Worm (Caenorhabditis elegans) whole organism, late embryonic: ENCODE measurements around the gene C47G2.3.

Source experiments
- C08G9.2 ChIP-seq: sonication (generic microtip); optimal IDR thresholded peaks from 2 replicates; lab custom pipeline; 2016; ENCODE audit warnings: mild to moderate bottlenecking, missing genetic modification characterization, moderate library complexity, missing compliant biosample characterization
- C38D4.7 ChIP-seq: fragments of 200-800 bp; sonication (Bioruptor generic); optimal IDR thresholded peaks from 2 replicates; lab custom pipeline; 2018; ENCODE audit warnings: mild to moderate bottlenecking, missing genetic modification characterization, moderate library complexity, missing compliant biosample characterization
- F13H6.1 ChIP-seq: sonication (generic microtip); optimal IDR thresholded peaks from 2 replicates; lab custom pipeline; 2016; ENCODE audit warnings: missing genetic modification characterization, missing compliant biosample characterization
- K09A11.1 ChIP-seq: sonication (generic microtip); optimal IDR thresholded peaks from 2 replicates; lab custom pipeline; 2017; ENCODE audit warnings: antibody characterized with exemption, mild to moderate bottlenecking, missing genetic modification characterization, missing compliant biosample characterization; ENCODE audit not compliant: insufficient read depth
- T23F11.4 ChIP-seq: fragments of 200-800 bp; sonication (Bioruptor generic); optimal IDR thresholded peaks from 2 replicates; lab custom pipeline; 2018; ENCODE audit warnings: mild to moderate bottlenecking, missing genetic modification characterization, missing compliant biosample characterization
- ama-1 ChIP-seq: fragments of 150-350 bp; optimal IDR thresholded peaks from 2 replicates; lab custom pipeline; 2014
- ceh-22 ChIP-seq: sonication (generic microtip); optimal IDR thresholded peaks from 2 replicates; lab custom pipeline; 2017; ENCODE audit warnings: missing biosample characterization, missing genetic modification characterization
- ceh-24 ChIP-seq: sonication (generic microtip); optimal IDR thresholded peaks from 2 replicates; lab custom pipeline; 2016; ENCODE audit warnings: mild to moderate bottlenecking, missing genetic modification characterization, missing compliant biosample characterization
- ceh-9 ChIP-seq: sonication (generic microtip); optimal IDR thresholded peaks from 2 replicates; lab custom pipeline; 2016; ENCODE audit warnings: mild to moderate bottlenecking, missing genetic modification characterization, inconsistent platforms, missing compliant biosample characterization
- elt-2 ChIP-seq: sonication (generic microtip); optimal IDR thresholded peaks from 2 replicates; lab custom pipeline; 2016; ENCODE audit warnings: missing genetic modification reagents, missing genetic modification characterization, missing compliant biosample characterization
- ets-4 ChIP-seq: sonication (generic microtip); optimal IDR thresholded peaks from 2 replicates; lab custom pipeline; 2016; ENCODE audit warnings: missing genetic modification characterization, missing compliant biosample characterization
- eyg-1 ChIP-seq: sonication (generic microtip); optimal IDR thresholded peaks from 2 replicates; lab custom pipeline; 2016; ENCODE audit warnings: missing genotype, missing genetic modification characterization, missing compliant biosample characterization
- fax-1 ChIP-seq: sonication (generic microtip); optimal IDR thresholded peaks from 2 replicates; lab custom pipeline; 2016; ENCODE audit warnings: missing genotype, missing genetic modification characterization, missing compliant biosample characterization
- fkh-10 ChIP-seq: fragments of 150-350 bp; optimal IDR thresholded peaks from 2 replicates; lab custom pipeline; 2014; ENCODE audit warnings: missing biosample characterization, missing genetic modification reagents, missing genetic modification characterization
- fkh-6 ChIP-seq: sonication (generic microtip); optimal IDR thresholded peaks from 2 replicates; lab custom pipeline; 2016; ENCODE audit warnings: missing genetic modification characterization, missing compliant biosample characterization
- hlh-13 ChIP-seq: fragments of 200-800 bp; sonication (Bioruptor generic); optimal IDR thresholded peaks from 2 replicates; lab custom pipeline; 2018; ENCODE audit warnings: mild to moderate bottlenecking, missing genetic modification characterization, missing compliant biosample characterization
- hlh-15 ChIP-seq: sonication (generic microtip); optimal IDR thresholded peaks from 2 replicates; lab custom pipeline; 2016; ENCODE audit warnings: missing genetic modification characterization, missing compliant biosample characterization
- hlh-6 ChIP-seq: sonication (generic microtip); optimal IDR thresholded peaks from 2 replicates; lab custom pipeline; 2016; ENCODE audit warnings: missing genotype, missing genetic modification characterization, missing compliant biosample characterization
- hlh-8 ChIP-seq: sonication (generic microtip); optimal IDR thresholded peaks from 2 replicates; lab custom pipeline; 2016; ENCODE audit warnings: missing genotype, missing genetic modification characterization, missing compliant biosample characterization
- lin-11 ChIP-seq: fragments of 200-800 bp; sonication (Bioruptor generic); optimal IDR thresholded peaks from 2 replicates; lab custom pipeline; 2018; ENCODE audit warnings: mild to moderate bottlenecking, missing genetic modification characterization, missing compliant biosample characterization
- mec-3 ChIP-seq: sonication (generic microtip); optimal IDR thresholded peaks from 2 replicates; lab custom pipeline; 2016; ENCODE audit warnings: borderline replicate concordance, missing genetic modification characterization, missing compliant biosample characterization
- nhr-11 ChIP-seq: fragments of 150-350 bp; optimal IDR thresholded peaks from 2 replicates; lab custom pipeline; 2014; ENCODE audit warnings: missing biosample characterization, missing genetic modification characterization
- pag-3 ChIP-seq: sonication (generic microtip); optimal IDR thresholded peaks from 2 replicates; lab custom pipeline; 2016; ENCODE audit warnings: missing compliant biosample characterization, missing genetic modification characterization, borderline replicate concordance
- pat-9 ChIP-seq: fragments of 200-800 bp; sonication (Bioruptor generic); optimal IDR thresholded peaks from 2 replicates; lab custom pipeline; 2018; ENCODE audit warnings: mild to moderate bottlenecking, missing genetic modification characterization, moderate library complexity, missing compliant biosample characterization
- pax-1 ChIP-seq: fragments of 150-350 bp; optimal IDR thresholded peaks from 2 replicates; lab custom pipeline; 2014; ENCODE audit warnings: missing biosample characterization, missing genetic modification characterization
- pha-2 ChIP-seq: sonication (generic microtip); optimal IDR thresholded peaks from 2 replicates; lab custom pipeline; 2017; ENCODE audit warnings: mild to moderate bottlenecking, missing genetic modification characterization, missing compliant biosample characterization
- pqm-1 ChIP-seq: sonication (generic microtip); optimal IDR thresholded peaks from 2 replicates; lab custom pipeline; 2016; ENCODE audit warnings: missing genetic modification characterization, missing compliant biosample characterization
- pros-1 ChIP-seq: fragments of 150-350 bp; optimal IDR thresholded peaks from 2 replicates; lab custom pipeline; 2014; ENCODE audit warnings: missing biosample characterization, missing genetic modification reagents, missing genetic modification characterization
- sdc-2 ChIP-seq: sonication (generic microtip); optimal IDR thresholded peaks from 2 replicates; lab custom pipeline; 2016; ENCODE audit warnings: missing genotype, missing genetic modification characterization, missing compliant biosample characterization
- sox-4 ChIP-seq: sonication (generic microtip); optimal IDR thresholded peaks from 2 replicates; lab custom pipeline; 2017; ENCODE audit warnings: mild to moderate bottlenecking, missing genetic modification characterization, inconsistent platforms, missing compliant biosample characterization
- syd-9 ChIP-seq: sonication (generic microtip); optimal IDR thresholded peaks from 2 replicates; lab custom pipeline; 2016; ENCODE audit warnings: mild to moderate bottlenecking, missing genetic modification characterization, moderate library complexity, missing compliant biosample characterization
- tbx-7 ChIP-seq: sonication (generic microtip); optimal IDR thresholded peaks from 2 replicates; lab custom pipeline; 2016; ENCODE audit warnings: missing genotype, missing genetic modification characterization, missing compliant biosample characterization
- ttx-3 ChIP-seq: sonication (generic microtip); optimal IDR thresholded peaks from 2 replicates; lab custom pipeline; 2016; ENCODE audit warnings: missing genetic modification reagents, missing genetic modification characterization, missing compliant biosample characterization
- unc-3 ChIP-seq, 2 experiments: fragments of 200-800 bp in 1 of 2; sonication (Bioruptor generic) in 1 of 2; sonication (generic microtip) in 1 of 2; conservative IDR thresholded peaks in 1 of 2; optimal IDR thresholded peaks in 1 of 2; 2 replicates each; pipeline versions ENCODE4 v1.3.6 to Lab custom; 2016 to 2022; ENCODE audit warnings: missing compliant biosample characterization in 2 of 2, missing genetic modification characterization in 2 of 2, missing genetic modification reagents in 1 of 2
- unc-55 ChIP-seq: sonication (generic microtip); optimal IDR thresholded peaks from 2 replicates; lab custom pipeline; 2017; ENCODE audit warnings: missing biosample characterization, missing genetic modification reagents, missing genetic modification characterization
- unc-86 ChIP-seq: sonication (generic microtip); optimal IDR thresholded peaks from 2 replicates; lab custom pipeline; 2016; ENCODE audit warnings: missing genetic modification characterization, missing compliant biosample characterization
- zip-5 ChIP-seq: sonication (generic microtip); optimal IDR thresholded peaks from 2 replicates; lab custom pipeline; 2016; ENCODE audit warnings: missing genetic modification characterization, missing compliant biosample characterization
- ztf-16 ChIP-seq: sonication (generic microtip); optimal IDR thresholded peaks from 2 replicates; lab custom pipeline; 2017; ENCODE audit warnings: missing genetic modification characterization, missing compliant biosample characterization

The C47G2.3 gene

ce11 chrII:11259766-11260165 is 30.2 kb downstream of the C47G2.3 start:
- TF ChIP-seq hlh-8 (tag; lab: Kevin White, UChicago) = no peak
- TF ChIP-seq syd-9 = no peak
- no peak for TF ChIP-seq hlh-15 (tag; lab: Kevin White, UChicago)
- no peak for TF ChIP-seq fkh-6 (tag; lab: Kevin White, UChicago)
- TF ChIP-seq ceh-9 (tag; lab: Kevin White, UChicago) = no peak
- no peak for TF ChIP-seq K09A11.1 (tag; lab: Kevin White, UChicago)
- TF ChIP-seq sox-4 (tag; lab: Kevin White, UChicago) = no peak
- TF ChIP-seq pag-3 (tag; lab: Kevin White, UChicago) = no peak
- no peak for TF ChIP-seq ceh-24 (tag; lab: Kevin White, UChicago)
- TF ChIP-seq ttx-3 = no peak
- TF ChIP-seq pqm-1 (tag; lab: Kevin White, UChicago) = no peak

ce11 chrII:11255536-11255935 is 34.4 kb downstream of the C47G2.3 start, which contains the start of gene T05B9.2:
Gene T05B9.2, plus strand, starts transcription at chrII:11255836.
- TF ChIP-seq ceh-22 (tag; lab: Kevin White, UChicago) = no peak
- no peak for TF ChIP-seq K09A11.1 (tag; lab: Kevin White, UChicago)
- TF ChIP-seq unc-3 (GFP tag; conservative IDR thresholded peaks at IDR 0.05; lab: Robert Waterston, UW) = no peak
- TF ChIP-seq unc-3 (tag; optimal IDR thresholded peaks at IDR 0.05; lab: Kevin White, UChicago) = no peak
- no peak for TF ChIP-seq pat-9 (tag; lab: Kevin White, UChicago)
- TF ChIP-seq ztf-16 (tag; lab: Kevin White, UChicago) = no peak
- TF ChIP-seq hlh-13 = no peak

- TF ChIP-seq pros-1 (tag; lab: Kevin White, UChicago) (no peak), syd-9 (no peak), sdc-2 (tag; lab: Kevin White, UChicago) (peak; percentile 11), zip-5 (no peak), unc-55 (GFP tag; lab: Kevin White, UChicago) (no peak), fax-1 (tag; lab: Kevin White, UChicago) (no peak), sox-4 (tag; lab: Kevin White, UChicago) (no peak)
These were observed 42.5 kb downstream of the C47G2.3 start, which contains the start of gene T06D8.10 for ce11 chrII:11247414-11247813. Gene T06D8.10, minus strand, starts transcription at chrII:11247514.

ce11 chrII:11246506-11246905 is 43.5 kb downstream of the C47G2.3 start:
- TF ChIP-seq pros-1 (tag; lab: Kevin White, UChicago) (no peak), K09A11.1 (tag; lab: Kevin White, UChicago) (no peak), hlh-6 (tag; lab: Kevin White, UChicago) (no peak), pax-1 (tag; lab: Kevin White, UChicago) (no peak), hlh-13 (no peak), ama-1 (lab: Kevin White, UChicago) (no peak), sox-4 (tag; lab: Kevin White, UChicago) (no peak), unc-86 (tag; lab: Kevin White, UChicago) (no peak), C38D4.7 (no peak)

ce11 chrII:11242918-11243317 is 47.0 kb downstream of the C47G2.3 start:
- TF ChIP-seq C08G9.2 (tag; lab: Kevin White, UChicago) (no peak), lin-11 (tag; lab: Kevin White, UChicago) (no peak), T23F11.4 (GFP tag; lab: Kevin White, UChicago) (no peak), mec-3 (no peak), eyg-1 (tag; lab: Kevin White, UChicago) (no peak), unc-86 (tag; lab: Kevin White, UChicago) (no peak), ets-4 (tag; lab: Kevin White, UChicago) (no peak), nhr-11 (tag; lab: Kevin White, UChicago) (no peak), F13H6.1 (tag; lab: Kevin White, UChicago) (no peak), elt-2 (tag; lab: Kevin White, UChicago) (no peak), pha-2 (tag; lab: Kevin White, UChicago) (no peak), tbx-7 (tag; lab: Kevin White, UChicago) (no peak), fkh-10 (GFP tag; lab: Kevin White, UChicago) (no peak)
